Worm (Caenorhabditis elegans) whole organism, L1 larva: ENCODE measurements around the gene bath-38.

Experiments
- F16B12.6 ChIP-seq: fragments of 150-350 bp; optimal IDR thresholded peaks from 2 replicates; lab custom pipeline; 2014; ENCODE audit warnings: missing biosample characterization, missing genetic modification characterization
- aly-2 ChIP-seq: fragments of 150-350 bp; optimal IDR thresholded peaks from 2 replicates; lab custom pipeline; 2014; ENCODE audit warnings: missing biosample characterization, missing genetic modification characterization
- nhr-76 ChIP-seq: sonication (generic microtip); optimal IDR thresholded peaks from 2 replicates; lab custom pipeline; 2017; ENCODE audit warnings: missing biosample characterization, missing genetic modification characterization

DNA sequence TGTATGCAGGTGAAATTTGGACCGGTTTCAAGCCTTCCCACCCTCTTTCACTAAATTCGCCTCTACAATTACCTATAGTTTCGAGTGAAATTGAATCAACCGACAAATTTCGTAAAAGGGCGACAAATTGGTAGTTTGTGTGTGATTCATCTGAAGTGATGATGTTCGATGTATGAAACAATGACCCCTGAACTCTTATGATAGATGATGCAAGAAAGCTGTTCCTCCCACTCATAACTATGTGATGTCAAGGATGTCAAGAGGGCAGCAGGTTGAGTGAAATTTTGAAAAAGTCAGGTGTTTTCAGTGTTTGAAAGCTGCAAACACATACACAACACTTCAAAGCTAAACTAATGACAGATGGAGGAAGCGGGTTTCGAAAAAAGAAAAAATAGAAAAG is 32.6 kb downstream of the bath-38 start:
- TF ChIP-seq nhr-76 (tag; lab: Kevin White, UChicago) (no peak), aly-2 (tag; lab: Kevin White, UChicago) (no peak), F16B12.6 (tag; lab: Kevin White, UChicago) (no peak)
